Fruit fly (Drosophila melanogaster): ENCODE results near the gene spen.

spen gene

dm6 chr2L:143088-143487 is 15.7 kb upstream of the spen start, which contains the start of the genes CG31974 and CG11454 (continued):
- no peak for TF ChIP-seq Usf (GFP tag; optimal IDR thresholded peaks at IDR 0.05)
- TF ChIP-seq kay (GFP tag; optimal IDR thresholded peaks at IDR 0.05) = no peak
- TF ChIP-seq row (GFP tag; IDR thresholded peaks at IDR 0.05) = peak; percentile 45; the same call in 1 of the 3 replicates
- TF ChIP-seq CG13894 (tag; optimal IDR thresholded peaks at IDR 0.05) = peak; percentile 15
- TF ChIP-seq CG34224 (GFP tag; IDR thresholded peaks at IDR 0.05; ENCODE audit: partially characterized antibody) = peak; percentile 94
- peak; percentile 97 for TF ChIP-seq CG13287 (GFP tag; IDR thresholded peaks at IDR 0.05; ENCODE audit: partially characterized antibody)
- no peak for TF ChIP-seq CG1602 (GFP tag; optimal IDR thresholded peaks at IDR 0.05)
- TF ChIP-seq pzg (GFP tag; optimal IDR thresholded peaks at IDR 0.05) = peak; percentile 84
- peak; percentile 4 for TF ChIP-seq CG34376 (GFP tag; optimal IDR thresholded peaks at IDR 0.05)
- no peak for TF ChIP-seq disco-r (GFP tag; optimal IDR thresholded peaks at IDR 0.05)
- TF ChIP-seq CG5180 (GFP tag; optimal IDR thresholded peaks at IDR 0.05) = peak; percentile 67
- peak; percentile 29 for TF ChIP-seq CG2116 (GFP tag; optimal IDR thresholded peaks at IDR 0.05)
- peak; percentile 93 for TF ChIP-seq grn (GFP tag; optimal IDR thresholded peaks at IDR 0.05)
- TF ChIP-seq CG2712 (tag; optimal IDR thresholded peaks at IDR 0.05) = peak; percentile 3
- TF ChIP-seq MBD-R2 (GFP tag; IDR thresholded peaks at IDR 0.05) = peak; percentile 76
- peak; percentile 30; the same call in 1 of the 2 replicates for TF ChIP-seq CG9932 (GFP tag; IDR thresholded peaks at IDR 0.05)
- TF ChIP-seq inv (GFP tag; IDR thresholded peaks at IDR 0.05; ENCODE audit: partially characterized antibody) = peak; percentile 75; the same call in 1 of the 2 replicates
- peak; percentile 33 for TF ChIP-seq lab (GFP tag; optimal IDR thresholded peaks at IDR 0.05)
- TF ChIP-seq trem (tag; optimal IDR thresholded peaks at IDR 0.05) = peak; percentile 35
- peak; percentile 67; the same call in 2 of the 3 replicates for TF ChIP-seq CG16813 (GFP tag; IDR thresholded peaks at IDR 0.05; ENCODE audit: partially characterized antibody)
- peak; percentile 44 for TF ChIP-seq Sry-β (GFP tag; optimal IDR thresholded peaks at IDR 0.05)
- peak; percentile 88 for TF ChIP-seq Dll (GFP tag; IDR thresholded peaks at IDR 0.05; ENCODE audit: partially characterized antibody)
- TF ChIP-seq hbn (GFP tag; IDR thresholded peaks at IDR 0.05; ENCODE audit: partially characterized antibody) = peak; percentile 92
- TF ChIP-seq CG17829 (tag; optimal IDR thresholded peaks at IDR 0.05) = peak; percentile 47
- peak; percentile 9 for TF ChIP-seq Nf-YC (tag; optimal IDR thresholded peaks at IDR 0.05)
- no peak for TF ChIP-seq bcd (GFP tag; optimal IDR thresholded peaks at IDR 0.05)
- no peak for TF ChIP-seq CG6254 (GFP tag; optimal IDR thresholded peaks at IDR 0.05)
- TF ChIP-seq CG14860 (GFP tag; IDR thresholded peaks at IDR 0.05; ENCODE audit: partially characterized antibody) = peak; percentile 34; the same call in 1 of the 3 replicates
- TF ChIP-seq Deaf1 (tag; optimal IDR thresholded peaks at IDR 0.05) = peak; percentile 25
- peak; percentile 28 for TF ChIP-seq CG12659 (GFP tag; optimal IDR thresholded peaks at IDR 0.05)
- peak; percentile 7 for TF ChIP-seq Fer3 (tag; optimal IDR thresholded peaks at IDR 0.05)
- TF ChIP-seq Hmr (GFP tag; optimal IDR thresholded peaks at IDR 0.05) = peak; percentile 7
- no peak for TF ChIP-seq CG11456 (GFP tag; IDR thresholded peaks at IDR 0.05)
- peak; percentile 91 for TF ChIP-seq Bgb (GFP tag; IDR thresholded peaks at IDR 0.05; ENCODE audit: partially characterized antibody)
- no peak for TF ChIP-seq gt (GFP tag; IDR thresholded peaks at IDR 0.05)
- TF ChIP-seq amos (GFP tag; IDR thresholded peaks at IDR 0.05; ENCODE audit: partially characterized antibody) = peak; percentile 94
- peak; percentile 92; the same call in 3 of the 4 replicates for TF ChIP-seq chinmo (GFP tag; IDR thresholded peaks at IDR 0.05; ENCODE audit: partially characterized antibody)
- peak; percentile 21; the same call in 1 of the 2 replicates for TF ChIP-seq sob (GFP tag; IDR thresholded peaks at IDR 0.05)
- TF ChIP-seq CG1603 (tag; optimal IDR thresholded peaks at IDR 0.05) = peak; percentile 65
- TF ChIP-seq Sry-δ (GFP tag; optimal IDR thresholded peaks at IDR 0.05) = peak; percentile 90
- TF ChIP-seq CG3995 (GFP tag; optimal IDR thresholded peaks at IDR 0.05) = peak; percentile 38
- peak; percentile 58 for TF ChIP-seq CG2129 (GFP tag; IDR thresholded peaks at IDR 0.05; ENCODE audit: partially characterized antibody)
- peak; percentile 57 for TF ChIP-seq stwl (tag; optimal IDR thresholded peaks at IDR 0.05)
- peak; percentile 87 for TF ChIP-seq Doc3 (GFP tag; IDR thresholded peaks at IDR 0.05; ENCODE audit: partially characterized antibody)
- peak; percentile 37 for TF ChIP-seq Ets65A (GFP tag)
- TF ChIP-seq da (GFP tag; optimal IDR thresholded peaks at IDR 0.05) = no peak
- TF ChIP-seq unc-4 (GFP tag; IDR thresholded peaks at IDR 0.05; ENCODE audit: partially characterized antibody) = peak; percentile 95
- TF ChIP-seq zen (tag; optimal IDR thresholded peaks at IDR 0.05) = no peak
